Worm (Caenorhabditis elegans) whole organism, late embryonic: ENCODE measurements around the gene pezo-1.

Experiments
- C08G9.2 ChIP-seq: sonication (generic microtip); optimal IDR thresholded peaks from 2 replicates; lab custom pipeline; 2016; ENCODE audit warnings: mild to moderate bottlenecking, missing genetic modification characterization, moderate library complexity, missing compliant biosample characterization
- K02D7.2 ChIP-seq: sonication (generic microtip); optimal IDR thresholded peaks from 2 replicates; lab custom pipeline; 2017; ENCODE audit warnings: mild to moderate bottlenecking, missing genetic modification characterization, missing compliant biosample characterization
- elt-4 ChIP-seq: sonication (generic microtip); optimal IDR thresholded peaks from 2 replicates; lab custom pipeline; 2016; ENCODE audit warnings: missing genetic modification characterization, missing compliant biosample characterization
- fkh-10 ChIP-seq: fragments of 150-350 bp; optimal IDR thresholded peaks from 2 replicates; lab custom pipeline; 2014; ENCODE audit warnings: missing biosample characterization, missing genetic modification reagents, missing genetic modification characterization
- hlh-15 ChIP-seq: sonication (generic microtip); optimal IDR thresholded peaks from 2 replicates; lab custom pipeline; 2016; ENCODE audit warnings: missing genetic modification characterization, missing compliant biosample characterization
- nhr-11 ChIP-seq: fragments of 150-350 bp; optimal IDR thresholded peaks from 2 replicates; lab custom pipeline; 2014; ENCODE audit warnings: missing biosample characterization, missing genetic modification characterization
- npax-4 ChIP-seq: sonication (generic microtip); optimal IDR thresholded peaks from 2 replicates; lab custom pipeline; 2016; ENCODE audit warnings: missing genetic modification characterization, missing compliant biosample characterization
- pag-3 ChIP-seq: sonication (generic microtip); optimal IDR thresholded peaks from 2 replicates; lab custom pipeline; 2016; ENCODE audit warnings: missing compliant biosample characterization, missing genetic modification characterization, borderline replicate concordance
- pha-2 ChIP-seq: sonication (generic microtip); optimal IDR thresholded peaks from 2 replicates; lab custom pipeline; 2017; ENCODE audit warnings: mild to moderate bottlenecking, missing genetic modification characterization, missing compliant biosample characterization
- pha-4 ChIP-seq: fragments of 150-350 bp; optimal IDR thresholded peaks from 2 replicates; lab custom pipeline; 2018; ENCODE audit warnings: missing biosample characterization, missing genetic modification reagents, missing genetic modification characterization
- tbx-2 ChIP-seq: sonication (generic microtip); optimal IDR thresholded peaks from 2 replicates; lab custom pipeline; 2016; ENCODE audit warnings: missing genetic modification characterization, missing compliant biosample characterization
- unc-55 ChIP-seq: sonication (generic microtip); optimal IDR thresholded peaks from 2 replicates; lab custom pipeline; 2017; ENCODE audit warnings: missing biosample characterization, missing genetic modification reagents, missing genetic modification characterization
- unc-86 ChIP-seq: sonication (generic microtip); optimal IDR thresholded peaks from 2 replicates; lab custom pipeline; 2016; ENCODE audit warnings: missing genetic modification characterization, missing compliant biosample characterization

- no peak for TF ChIP-seq hlh-15 (tag; lab: Kevin White, UChicago)
- TF ChIP-seq nhr-11 (tag; lab: Kevin White, UChicago): no peak
- no peak for TF ChIP-seq unc-86 (tag; lab: Kevin White, UChicago)
- no peak for TF ChIP-seq fkh-10
- TF ChIP-seq tbx-2 (tag; lab: Kevin White, UChicago): no peak
- no peak for TF ChIP-seq unc-55 (GFP tag; lab: Kevin White, UChicago)
- TF ChIP-seq npax-4: no peak
- no peak for TF ChIP-seq pha-4
- TF ChIP-seq pha-2: no peak
- no peak for TF ChIP-seq C08G9.2 (tag; lab: Kevin White, UChicago)
- no peak for TF ChIP-seq elt-4 (tag; lab: Kevin White, UChicago)
- no peak for TF ChIP-seq K02D7.2 (tag; lab: Kevin White, UChicago)
- no peak for TF ChIP-seq pag-3 (tag; lab: Kevin White, UChicago)
Measured at ce11 chrIV:9386038-9386437, 19.7 kb upstream of the pezo-1 start, which contains the start of gene daf-15.
